Fruit fly (Drosophila melanogaster) whole organism, embryonic: ENCODE measurements around the gene nxf2.

Experiments used
- Asciz ChIP-seq: fragments of 200-800 bp; sonication (Bioruptor generic); optimal IDR thresholded peaks from 2 replicates; lab custom pipeline; 2017; ENCODE audit warnings: missing biosample characterization, mild to moderate bottlenecking, missing genetic modification characterization, missing genetic modification reagents
- BEAF-32 ChIP-seq: fragments of 200-800 bp; sonication (Bioruptor generic); optimal IDR thresholded peaks from 3 replicates; lab custom pipeline; 2017; ENCODE audit warnings: missing biosample characterization, missing genetic modification characterization, mild to moderate bottlenecking, moderate library complexity, missing genetic modification reagents
- CG12219 ChIP-seq: fragments of 200-800 bp; sonication (Bioruptor generic); optimal IDR thresholded peaks from 3 replicates; lab custom pipeline; 2018; ENCODE audit warnings: missing biosample characterization, mild to moderate bottlenecking, missing genetic modification characterization
- CG13894 ChIP-seq: fragments of 200-800 bp; sonication (Bioruptor generic); optimal IDR thresholded peaks from 3 replicates; lab custom pipeline; 2018; ENCODE audit warnings: missing biosample characterization, mild to moderate bottlenecking, missing genetic modification characterization, moderate library complexity
- CG17612 ChIP-seq: fragments of 200-800 bp; sonication (Bioruptor generic); IDR thresholded peaks from 2 replicates; pipeline ENCODE4 v1.3.6; 2022; ENCODE audit warnings: missing biosample characterization, missing genetic modification characterization
- CG18262 ChIP-seq: fragments of 200-800 bp; optimal IDR thresholded peaks from 3 replicates; lab custom pipeline; 2019; ENCODE audit warnings: missing biosample characterization, mild to moderate bottlenecking, missing genetic modification characterization, moderate library complexity
- CG18764 ChIP-seq: fragments of 200-800 bp; sonication (Bioruptor generic); optimal IDR thresholded peaks from 3 replicates; lab custom pipeline; 2016; ENCODE audit warnings: missing biosample characterization, missing genetic modification characterization
- CG2116 ChIP-seq: fragments of 200-800 bp; sonication (Bioruptor generic); optimal IDR thresholded peaks from 3 replicates; lab custom pipeline; 2018; ENCODE audit warnings: missing biosample characterization, mild to moderate bottlenecking, missing genetic modification characterization
- CG2120 ChIP-seq: fragments of 200-800 bp; sonication (Bioruptor generic); optimal IDR thresholded peaks from 3 replicates; lab custom pipeline; 2016; ENCODE audit warnings: missing biosample characterization, missing genetic modification characterization
- CG3281 ChIP-seq: fragments of 200-800 bp; sonication (Bioruptor generic); optimal IDR thresholded peaks from 3 replicates; lab custom pipeline; 2017; ENCODE audit warnings: missing biosample characterization, mild to moderate bottlenecking, missing genetic modification characterization
- CG33213 ChIP-seq: fragments of 200-800 bp; sonication (Bioruptor generic); optimal IDR thresholded peaks from 3 replicates; lab custom pipeline; 2016; ENCODE audit warnings: missing biosample characterization, missing genetic modification characterization
- CG3847 ChIP-seq: fragments of 200-800 bp; sonication (Bioruptor generic); IDR thresholded peaks from 2 replicates; pipeline ENCODE4 v1.3.6; 2022; ENCODE audit warnings: missing biosample characterization, missing genetic modification characterization
- CG42726 ChIP-seq: fragments of 200-800 bp; sonication (Bioruptor generic); IDR thresholded peaks from 2 replicates; pipeline ENCODE4 v1.3.6; 2022; ENCODE audit warnings: missing biosample characterization, missing genetic modification characterization; ENCODE audit not compliant: partially characterized antibody
- CG4282 ChIP-seq: fragments of 200-800 bp; sonication (Bioruptor generic); optimal IDR thresholded peaks from 2 replicates; lab custom pipeline; 2016; ENCODE audit warnings: missing biosample characterization, missing genetic modification characterization
- CG4820 ChIP-seq: fragments of 200-800 bp; sonication (Bioruptor generic); optimal IDR thresholded peaks from 3 replicates; lab custom pipeline; 2016; ENCODE audit warnings: missing biosample characterization, missing genetic modification characterization
- CG6654 ChIP-seq: fragments of 200-800 bp; sonication (Bioruptor generic); optimal IDR thresholded peaks from 2 replicates; lab custom pipeline; 2017; ENCODE audit warnings: missing biosample characterization, mild to moderate bottlenecking, missing genetic modification characterization
- CG7357 ChIP-seq: fragments of 200-800 bp; sonication (Bioruptor generic); IDR thresholded peaks from 3 replicates; pipeline ENCODE4 v1.3.6; 2022; ENCODE audit warnings: missing biosample characterization, missing genetic modification characterization
- CG7963 ChIP-seq: fragments of 200-800 bp; sonication (Bioruptor generic); IDR thresholded peaks from 3 replicates; pipeline ENCODE4 v1.3.6; 2022; ENCODE audit warnings: missing biosample characterization, missing genetic modification characterization; ENCODE audit not compliant: partially characterized antibody
- CG8359 ChIP-seq: fragments of 200-800 bp; sonication (Bioruptor generic); optimal IDR thresholded peaks from 2 replicates; lab custom pipeline; 2017; ENCODE audit warnings: missing biosample characterization, mild to moderate bottlenecking, missing genetic modification characterization, borderline replicate concordance
- CG8924 ChIP-seq: fragments of 200-800 bp; optimal IDR thresholded peaks from 3 replicates; lab custom pipeline; 2019; ENCODE audit warnings: missing biosample characterization, mild to moderate bottlenecking, missing genetic modification characterization, moderate library complexity
- D ChIP-seq, 2 experiments: fragments of 200-800 bp in 1 of 2; fragments of >200 bp in 1 of 2; sonication (Bioruptor generic) in 1 of 2; optimal IDR thresholded peaks; 2 replicates in 1 of 2; 3 replicates in 1 of 2; lab custom pipeline; 2017; ENCODE audit warnings: mild to moderate bottlenecking in 1 of 2, missing biosample characterization in 1 of 2, missing genetic modification characterization in 1 of 2, missing genetic modification reagents in 1 of 2
- Ets97D ChIP-seq: fragments of 200-800 bp; sonication (Bioruptor generic); optimal IDR thresholded peaks from 3 replicates; lab custom pipeline; 2016; ENCODE audit warnings: missing biosample characterization, missing genetic modification characterization
- HLH4C ChIP-seq: fragments of 200-800 bp; sonication (Bioruptor generic); IDR thresholded peaks from 3 replicates; pipeline ENCODE4 v1.3.6; 2022; ENCODE audit warnings: missing biosample characterization, missing genetic modification characterization; ENCODE audit not compliant: partially characterized antibody
- Hsf ChIP-seq: fragments of 200-800 bp; sonication (Bioruptor generic); optimal IDR thresholded peaks from 3 replicates; lab custom pipeline; 2016; ENCODE audit warnings: missing biosample characterization, missing genetic modification characterization
- MESR4 ChIP-seq: fragments of 200-800 bp; sonication (Bioruptor generic); optimal IDR thresholded peaks from 2 replicates; lab custom pipeline; 2018; ENCODE audit warnings: missing biosample characterization, mild to moderate bottlenecking, missing genetic modification characterization, moderate library complexity
- MTF-1 ChIP-seq: fragments of 200-800 bp; sonication (Bioruptor generic); optimal IDR thresholded peaks from 2 replicates; lab custom pipeline; 2018; ENCODE audit warnings: missing biosample characterization, mild to moderate bottlenecking, missing genetic modification characterization, borderline replicate concordance
- NC2α ChIP-seq: fragments of 200-800 bp; sonication (Bioruptor generic); optimal IDR thresholded peaks from 2 replicates; lab custom pipeline; 2016; ENCODE audit warnings: missing biosample characterization, missing genetic modification characterization
- Nf-YA ChIP-seq: fragments of 200-800 bp; sonication (Bioruptor generic); IDR thresholded peaks from 2 replicates; pipeline ENCODE4 v1.3.6; 2022; ENCODE audit warnings: missing biosample characterization, missing genetic modification characterization
- Oli ChIP-seq: fragments of 200-800 bp; sonication (Bioruptor generic); optimal IDR thresholded peaks from 2 replicates; lab custom pipeline; 2018; ENCODE audit warnings: missing biosample characterization, mild to moderate bottlenecking, missing genetic modification characterization, moderate library complexity
- Usf ChIP-seq: fragments of 200-800 bp; sonication (Bioruptor generic); optimal IDR thresholded peaks from 2 replicates; lab custom pipeline; 2017; ENCODE audit warnings: missing genotype, missing biosample characterization, missing genetic modification characterization
- abd-A ChIP-seq: fragments of 200-800 bp; sonication (Bioruptor generic); optimal IDR thresholded peaks from 3 replicates; lab custom pipeline; 2019; ENCODE audit warnings: missing biosample characterization, mild to moderate bottlenecking, missing genetic modification characterization, moderate library complexity
- bab2 ChIP-seq: fragments of 200-800 bp; sonication (Bioruptor generic); optimal IDR thresholded peaks from 2 replicates; lab custom pipeline; 2016; ENCODE audit warnings: missing biosample characterization, missing genetic modification characterization
- br ChIP-seq: fragments of >200 bp; optimal IDR thresholded peaks from 2 replicates; lab custom pipeline; 2017
- dan ChIP-seq: fragments of 200-800 bp; sonication (Bioruptor generic); IDR thresholded peaks from 2 replicates; pipeline ENCODE4 v1.3.6; 2022; ENCODE audit warnings: missing biosample characterization, missing genetic modification characterization
- disco-r ChIP-seq: fragments of 200-800 bp; sonication (Bioruptor generic); optimal IDR thresholded peaks from 2 replicates; lab custom pipeline; 2016; ENCODE audit warnings: missing biosample characterization, missing genetic modification characterization
- fd96Cb ChIP-seq: fragments of 200-800 bp; sonication (Bioruptor generic); optimal IDR thresholded peaks from 2 replicates; lab custom pipeline; 2018; ENCODE audit warnings: missing biosample characterization, mild to moderate bottlenecking, missing genetic modification characterization, moderate library complexity
- klu ChIP-seq: fragments of 200-800 bp; sonication (Bioruptor generic); IDR thresholded peaks from 2 replicates; pipeline ENCODE4 v1.3.6; 2022; ENCODE audit warnings: missing biosample characterization, missing genetic modification characterization
- mirr ChIP-seq: fragments of 200-800 bp; sonication (Bioruptor generic); optimal IDR thresholded peaks from 3 replicates; lab custom pipeline; 2018; ENCODE audit warnings: missing biosample characterization, mild to moderate bottlenecking, missing genetic modification characterization
- nmo ChIP-seq: fragments of 200-800 bp; sonication (Bioruptor generic); optimal IDR thresholded peaks from 2 replicates; lab custom pipeline; 2018; ENCODE audit warnings: missing biosample characterization, mild to moderate bottlenecking, missing genetic modification characterization, moderate library complexity
- peb ChIP-seq: fragments of 200-800 bp; sonication (Bioruptor generic); IDR thresholded peaks from 2 replicates; pipeline ENCODE4 v1.3.6; 2022; ENCODE audit warnings: missing biosample characterization, missing genetic modification characterization
- pho ChIP-seq: fragments of 200-800 bp; sonication (Bioruptor generic); optimal IDR thresholded peaks from 2 replicates; lab custom pipeline; 2016; ENCODE audit warnings: missing biosample characterization, missing genetic modification characterization
- ro ChIP-seq: fragments of 200-800 bp; sonication (Bioruptor generic); IDR thresholded peaks from 2 replicates; pipeline ENCODE4 v1.3.6; 2022; ENCODE audit warnings: missing biosample characterization, missing genetic modification characterization
- sima ChIP-seq: fragments of 200-800 bp; sonication (Bioruptor generic); optimal IDR thresholded peaks from 2 replicates; lab custom pipeline; 2016; ENCODE audit warnings: missing biosample characterization, missing genetic modification characterization
- so ChIP-seq: fragments of 200-800 bp; sonication (Bioruptor generic); IDR thresholded peaks from 3 replicates; pipeline ENCODE4 v1.3.6; 2022; ENCODE audit warnings: missing biosample characterization, missing genetic modification characterization
- sob ChIP-seq: fragments of 200-800 bp; sonication (Bioruptor generic); IDR thresholded peaks from 2 replicates; pipeline ENCODE4 v1.3.6; 2022; ENCODE audit warnings: missing biosample characterization, missing genetic modification characterization
- tio ChIP-seq: fragments of 200-800 bp; sonication (Bioruptor generic); optimal IDR thresholded peaks from 2 replicates; lab custom pipeline; 2017; ENCODE audit warnings: missing biosample characterization, missing genetic modification characterization, inconsistent platforms
- unc-4 ChIP-seq: fragments of 200-800 bp; sonication (Bioruptor generic); IDR thresholded peaks from 2 replicates; pipeline ENCODE4 v1.3.6; 2022; ENCODE audit warnings: missing biosample characterization, missing genetic modification characterization; ENCODE audit not compliant: partially characterized antibody
- unpg ChIP-seq: fragments of 200-800 bp; sonication (Bioruptor generic); optimal IDR thresholded peaks from 3 replicates; lab custom pipeline; 2018; ENCODE audit warnings: missing biosample characterization, mild to moderate bottlenecking, missing genetic modification characterization, moderate library complexity
- wdn ChIP-seq: fragments of 200-800 bp; sonication (Bioruptor generic); IDR thresholded peaks from 2 replicates; pipeline ENCODE4 v1.3.6; 2022; ENCODE audit warnings: missing biosample characterization, missing genetic modification characterization
- yki ChIP-seq: fragments of >200 bp; optimal IDR thresholded peaks from 3 replicates; lab custom pipeline; 2018
- zfh2 ChIP-seq: fragments of 200-800 bp; sonication (Bioruptor generic); optimal IDR thresholded peaks from 2 replicates; lab custom pipeline; 2016; ENCODE audit warnings: missing biosample characterization, missing genetic modification characterization

Gene nxf2

DNA sequence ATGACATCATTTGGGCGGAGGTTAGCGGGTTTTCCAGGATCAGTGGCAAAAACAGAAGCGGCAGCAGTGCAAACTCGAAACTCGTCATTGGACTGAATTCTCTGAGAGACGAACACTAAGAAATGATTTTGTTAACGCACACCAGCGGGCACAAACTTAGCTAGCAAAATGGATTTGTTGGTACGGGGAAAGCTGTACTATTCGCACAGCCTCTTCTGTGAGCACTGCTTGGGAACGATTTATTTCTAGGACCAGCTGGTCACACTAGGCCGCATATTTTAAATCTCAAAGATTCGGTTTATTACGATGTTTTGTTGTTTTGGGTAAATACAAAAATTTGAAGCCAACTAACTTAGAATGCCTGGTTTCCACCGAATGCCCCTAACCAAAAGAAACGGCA is 29.0 kb upstream of the nxf2 start, which contains the start of gene CG4098 (continued):
- TF ChIP-seq Asciz (GFP tag; lab: Kevin White, UChicago) = peak; percentile 5
- TF ChIP-seq CG7963 = no peak
- TF ChIP-seq CG13894 (tag; lab: Kevin White, UChicago) = peak; percentile 49
- peak; percentile 30; the same call in 1 of the 2 replicates for TF ChIP-seq CG17612 (GFP tag; lab: Robert Waterston, UW)
- no peak for TF ChIP-seq peb (GFP tag; lab: Robert Waterston, UW)
- no peak for TF ChIP-seq klu (GFP tag; lab: Robert Waterston, UW)
- TF ChIP-seq CG7357 (GFP tag; lab: Robert Waterston, UW) = peak; percentile 37; the same call in 1 of the 3 replicates
- no peak for TF ChIP-seq CG18764
- peak; percentile 24 for TF ChIP-seq MTF-1
- peak; percentile 84 for TF ChIP-seq CG2120 (GFP tag; lab: Kevin White, UChicago)
- no peak for TF ChIP-seq CG6654 (GFP tag; lab: Kevin White, UChicago)
- no peak for TF ChIP-seq yki (lab: Kevin White, UChicago)
- no peak for TF ChIP-seq tio (GFP tag; lab: Kevin White, UChicago)
- TF ChIP-seq CG2116 (GFP tag; lab: Kevin White, UChicago) = peak; percentile 0
- TF ChIP-seq CG4820 (GFP tag; lab: Kevin White, UChicago) = no peak
- TF ChIP-seq wdn = peak; percentile 66
- no peak for TF ChIP-seq dan (GFP tag; lab: Robert Waterston, UW)
- peak; percentile 28 for TF ChIP-seq CG33213 (GFP tag; lab: Kevin White, UChicago)
- peak; percentile 49 for TF ChIP-seq unpg (GFP tag; lab: Kevin White, UChicago)
- TF ChIP-seq Oli (tag; lab: Kevin White, UChicago) = peak; percentile 1
- peak; percentile 55 for TF ChIP-seq mirr (GFP tag; lab: Kevin White, UChicago)
- TF ChIP-seq bab2 (GFP tag; lab: Kevin White, UChicago) = peak; percentile 59
- TF ChIP-seq MESR4 (GFP tag; lab: Kevin White, UChicago) = peak; percentile 33
- TF ChIP-seq fd96Cb (tag; lab: Kevin White, UChicago) = peak; percentile 17
- TF ChIP-seq HLH4C (GFP tag; lab: Robert Waterston, UW) = no peak
- TF ChIP-seq abd-A = no peak
- no peak for TF ChIP-seq D (optimal IDR thresholded peaks at IDR 0.05; lab: Kevin White, UChicago)
- TF ChIP-seq D (GFP tag; optimal IDR thresholded peaks at IDR 0.05; lab: Kevin White, UChicago) = no peak
- no peak for TF ChIP-seq CG8359 (GFP tag; lab: Kevin White, UChicago)
- TF ChIP-seq Nf-YA (GFP tag; lab: Robert Waterston, UW) = peak; percentile 48; the same call in 1 of the 2 replicates
- TF ChIP-seq CG18262 (tag; lab: Kevin White, UChicago) = peak; percentile 25
- TF ChIP-seq Usf (GFP tag; lab: Kevin White, UChicago) = no peak
- no peak for TF ChIP-seq sima
- TF ChIP-seq sob (GFP tag; lab: Robert Waterston, UW) = peak; percentile 82
- 0 out of 3 replicates have a peak, but pooled peaks have one; percentile 11 for TF ChIP-seq so (GFP tag; lab: Robert Waterston, UW)
- peak; percentile 33 for TF ChIP-seq CG4282 (GFP tag; lab: Kevin White, UChicago)
- TF ChIP-seq CG3847 (GFP tag; lab: Robert Waterston, UW) = peak; percentile 93
- no peak for TF ChIP-seq CG42726 (GFP tag; lab: Robert Waterston, UW)
- TF ChIP-seq Hsf (GFP tag; lab: Kevin White, UChicago) = peak; percentile 52
- peak; percentile 38 for TF ChIP-seq CG12219 (GFP tag; lab: Kevin White, UChicago)
- no peak for TF ChIP-seq disco-r
- TF ChIP-seq ro (GFP tag; lab: Robert Waterston, UW) = no peak
- peak; percentile 1 for TF ChIP-seq CG8924
- peak; percentile 58 for TF ChIP-seq pho (GFP tag; lab: Kevin White, UChicago)
- TF ChIP-seq BEAF-32 (GFP tag; lab: Kevin White, UChicago) = peak; percentile 48
- peak; percentile 18 for TF ChIP-seq nmo (GFP tag; lab: Kevin White, UChicago)
- no peak for TF ChIP-seq NC2α
- no peak for TF ChIP-seq br
- no peak for TF ChIP-seq unc-4 (GFP tag; lab: Robert Waterston, UW)
- peak; percentile 27 for TF ChIP-seq CG3281 (GFP tag; lab: Kevin White, UChicago)
- peak; percentile 47 for TF ChIP-seq Ets97D (GFP tag; lab: Kevin White, UChicago)
- peak; percentile 75 for TF ChIP-seq zfh2 (GFP tag; lab: Kevin White, UChicago)
